Worm (Caenorhabditis elegans): ENCODE measurements around the gene gfat-2.

- TF ChIP-seq drap-1 (GFP tag; optimal IDR thresholded peaks at IDR 0.05): no peak
- TF ChIP-seq unc-39 (tag; optimal IDR thresholded peaks at IDR 0.05): no peak
- no peak for TF ChIP-seq nhr-237 (tag; optimal IDR thresholded peaks at IDR 0.05)
- TF ChIP-seq nhr-76 (tag; optimal IDR thresholded peaks at IDR 0.05): no peak
Measured at ce11 chrIV:11414920-11415319, 4.9 kb downstream of the gfat-2 start, which contains the start of gene F22B3.10.

Data from whole organism, mixed stage, embryonic.